Worm (Caenorhabditis elegans) whole organism, mixed stage, embryonic: ENCODE data around the gene F36D4.1.

Experiments used
- blmp-1 ChIP-seq: fragments of 150-350 bp; optimal IDR thresholded peaks from 2 replicates; lab custom pipeline; 2014; ENCODE audit warnings: missing biosample characterization, missing genetic modification characterization
- ces-1 ChIP-seq: fragments of 150-350 bp; optimal IDR thresholded peaks from 2 replicates; lab custom pipeline; 2014; ENCODE audit warnings: missing biosample characterization, missing genetic modification reagents, missing genetic modification characterization
- flh-1 ChIP-seq: fragments of 200-800 bp; sonication (Bioruptor generic); optimal IDR thresholded peaks from 2 replicates; lab custom pipeline; 2018; ENCODE audit warnings: mild to moderate bottlenecking, missing genetic modification characterization, moderate library complexity, missing compliant biosample characterization
- nhr-12 ChIP-seq: fragments of 150-350 bp; optimal IDR thresholded peaks from 2 replicates; lab custom pipeline; 2014; ENCODE audit warnings: missing biosample characterization, missing genetic modification characterization
- nhr-237 ChIP-seq: fragments of 150-350 bp; optimal IDR thresholded peaks from 2 replicates; lab custom pipeline; 2014; ENCODE audit warnings: missing biosample characterization, missing genetic modification characterization
- pha-4 ChIP-seq: fragments of 150-350 bp; optimal IDR thresholded peaks from 2 replicates; lab custom pipeline; 2018; ENCODE audit warnings: missing biosample characterization, missing genetic modification reagents, missing genetic modification characterization
- snpc-4 ChIP-seq: fragments of 150-350 bp; optimal IDR thresholded peaks from 2 replicates; lab custom pipeline; 2014; ENCODE audit warnings: missing biosample characterization, missing genetic modification characterization
- ztf-11 ChIP-seq: fragments of 150-350 bp; optimal IDR thresholded peaks from 2 replicates; lab custom pipeline; 2014; ENCODE audit warnings: missing biosample characterization, missing genetic modification characterization

DNA sequence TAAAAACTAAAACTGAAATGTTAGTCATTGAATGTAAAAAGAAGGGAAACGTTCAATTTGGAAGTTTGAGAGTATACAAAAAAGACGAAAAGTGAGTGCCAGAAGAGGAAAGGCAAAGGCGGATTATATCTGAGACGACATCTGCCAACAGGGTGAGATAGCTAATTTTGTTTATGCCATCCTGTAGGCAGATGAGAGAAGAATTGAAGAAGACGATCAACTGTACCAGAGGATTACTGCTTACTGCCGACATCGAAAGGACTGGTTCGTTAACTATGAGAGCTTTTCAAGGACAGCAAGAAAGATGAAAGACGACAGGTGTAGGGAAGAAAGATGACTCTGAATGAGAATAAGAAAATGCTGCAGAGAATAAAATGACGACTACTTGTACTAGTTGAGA is 6.8 kb downstream of the F36D4.1 start:
- TF ChIP-seq snpc-4 (tag; lab: Kevin White, UChicago) (no peak), ztf-11 (tag; lab: Kevin White, UChicago) (no peak), blmp-1 (tag; lab: Kevin White, UChicago) (no peak), pha-4 (tag; lab: Kevin White, UChicago) (no peak), nhr-12 (tag; lab: Kevin White, UChicago) (no peak), nhr-237 (tag; lab: Kevin White, UChicago) (no peak), ces-1 (GFP tag; lab: Kevin White, UChicago) (no peak), flh-1 (GFP tag; lab: Kevin White, UChicago) (no peak)
